Worm (Caenorhabditis elegans): Measurements from ENCODE around the gene ekl-6.

- TF ChIP-seq F13C5.2 (tag; optimal IDR thresholded peaks at IDR 0.05): no peak
- TF ChIP-seq hmbx-1 (tag; optimal IDR thresholded peaks at IDR 0.05): no peak
- no peak for TF ChIP-seq hmg-4 (GFP tag; optimal IDR thresholded peaks at IDR 0.05)
- no peak for TF ChIP-seq ceh-13 (GFP tag; optimal IDR thresholded peaks at IDR 0.05)
- TF ChIP-seq sea-1 (GFP tag; conservative IDR thresholded peaks at IDR 0.05): no peak
- no peak for TF ChIP-seq tbx-11 (GFP tag; IDR thresholded peaks at IDR 0.05)
- no peak for TF ChIP-seq ama-1 (optimal IDR thresholded peaks at IDR 0.05)
- TF ChIP-seq scrt-1 (GFP tag; IDR thresholded peaks at IDR 0.05): no peak
- no peak for TF ChIP-seq pes-1 (GFP tag; IDR thresholded peaks at IDR 0.05)
- TF ChIP-seq hnd-1 (tag; optimal IDR thresholded peaks at IDR 0.05): no peak
Observed at ce11 chrIII:10093093-10093492, 28.9 kb downstream of the ekl-6 start.
